Worm (Caenorhabditis elegans) whole organism, mixed stage, embryonic: ENCODE results near the gene F58F9.8.

Source experiments
- M03D4.4 ChIP-seq: sonication (generic microtip); optimal IDR thresholded peaks from 2 replicates; lab custom pipeline; 2017; ENCODE audit warnings: mild to moderate bottlenecking, missing genetic modification characterization, missing compliant biosample characterization
- blmp-1 ChIP-seq: fragments of 150-350 bp; optimal IDR thresholded peaks from 2 replicates; lab custom pipeline; 2014; ENCODE audit warnings: missing biosample characterization, missing genetic modification characterization
- ceh-39 ChIP-seq: fragments of 150-350 bp; optimal IDR thresholded peaks from 2 replicates; lab custom pipeline; 2014; ENCODE audit warnings: missing biosample characterization, missing genetic modification characterization
- ceh-83 ChIP-seq: fragments of 200-800 bp; sonication (Bioruptor generic); optimal IDR thresholded peaks from 2 replicates; lab custom pipeline; 2018; ENCODE audit warnings: mild to moderate bottlenecking, missing genetic modification characterization, missing compliant biosample characterization
- ces-1 ChIP-seq: fragments of 150-350 bp; optimal IDR thresholded peaks from 2 replicates; lab custom pipeline; 2014; ENCODE audit warnings: missing biosample characterization, missing genetic modification reagents, missing genetic modification characterization
- cnd-1 ChIP-seq: fragments of 200-800 bp; sonication (Bioruptor generic); optimal IDR thresholded peaks from 2 replicates; lab custom pipeline; 2018; ENCODE audit warnings: mild to moderate bottlenecking, missing genetic modification characterization, missing compliant biosample characterization
- drap-1 ChIP-seq: fragments of 200-800 bp; sonication (Bioruptor generic); optimal IDR thresholded peaks from 3 replicates; lab custom pipeline; 2018; ENCODE audit warnings: mild to moderate bottlenecking, missing genetic modification characterization, missing compliant biosample characterization
- elt-3 ChIP-seq: fragments of 150-350 bp; optimal IDR thresholded peaks from 2 replicates; lab custom pipeline; 2014; ENCODE audit warnings: missing biosample characterization, missing genetic modification characterization
- flh-1 ChIP-seq: fragments of 200-800 bp; sonication (Bioruptor generic); optimal IDR thresholded peaks from 2 replicates; lab custom pipeline; 2018; ENCODE audit warnings: mild to moderate bottlenecking, missing genetic modification characterization, moderate library complexity, missing compliant biosample characterization
- ham-2 ChIP-seq: fragments of 200-800 bp; sonication (Bioruptor generic); optimal IDR thresholded peaks from 2 replicates; lab custom pipeline; 2018; ENCODE audit warnings: mild to moderate bottlenecking, missing genetic modification characterization, missing compliant biosample characterization
- hlh-1 ChIP-seq: fragments of 150-350 bp; optimal IDR thresholded peaks from 2 replicates; lab custom pipeline; 2014; ENCODE audit warnings: missing biosample characterization, missing genetic modification reagents, missing genetic modification characterization
- lin-13 ChIP-seq: fragments of 150-350 bp; optimal IDR thresholded peaks from 2 replicates; lab custom pipeline; 2014; ENCODE audit warnings: missing biosample characterization, missing genetic modification characterization
- lin-32 ChIP-seq: fragments of 200-800 bp; sonication (Bioruptor generic); optimal IDR thresholded peaks from 2 replicates; lab custom pipeline; 2018; ENCODE audit warnings: mild to moderate bottlenecking, missing genetic modification characterization, missing compliant biosample characterization
- lsy-2 ChIP-seq: fragments of 150-350 bp; optimal IDR thresholded peaks from 2 replicates; lab custom pipeline; 2014; ENCODE audit warnings: missing biosample characterization, missing genetic modification characterization
- mep-1 ChIP-seq: fragments of 150-350 bp; optimal IDR thresholded peaks from 2 replicates; lab custom pipeline; 2017; ENCODE audit warnings: missing biosample characterization, missing genetic modification reagents, missing genetic modification characterization, inconsistent platforms
- mls-2 ChIP-seq: sonication (generic microtip); optimal IDR thresholded peaks from 2 replicates; lab custom pipeline; 2016; ENCODE audit warnings: mild to moderate bottlenecking, missing genetic modification characterization, moderate library complexity, missing compliant biosample characterization
- nhr-12 ChIP-seq: fragments of 150-350 bp; optimal IDR thresholded peaks from 2 replicates; lab custom pipeline; 2014; ENCODE audit warnings: missing biosample characterization, missing genetic modification characterization
- nhr-2 ChIP-seq: fragments of 150-350 bp; optimal IDR thresholded peaks from 2 replicates; lab custom pipeline; 2014; ENCODE audit warnings: missing biosample characterization, missing genetic modification characterization
- nhr-237 ChIP-seq: fragments of 150-350 bp; optimal IDR thresholded peaks from 2 replicates; lab custom pipeline; 2014; ENCODE audit warnings: missing biosample characterization, missing genetic modification characterization
- nhr-28 ChIP-seq: fragments of 150-350 bp; optimal IDR thresholded peaks from 2 replicates; lab custom pipeline; 2014; ENCODE audit warnings: missing biosample characterization, missing genetic modification characterization
- nhr-76 ChIP-seq: sonication (generic microtip); optimal IDR thresholded peaks from 2 replicates; lab custom pipeline; 2017; ENCODE audit warnings: missing biosample characterization, missing genetic modification characterization
- pha-4 ChIP-seq: fragments of 150-350 bp; optimal IDR thresholded peaks from 2 replicates; lab custom pipeline; 2018; ENCODE audit warnings: missing biosample characterization, missing genetic modification reagents, missing genetic modification characterization
- sem-2 ChIP-seq: fragments of 200-800 bp; sonication (Bioruptor generic); optimal IDR thresholded peaks from 2 replicates; lab custom pipeline; 2018; ENCODE audit warnings: mild to moderate bottlenecking, missing genetic modification characterization, missing compliant biosample characterization
- snpc-4 ChIP-seq: fragments of 150-350 bp; optimal IDR thresholded peaks from 2 replicates; lab custom pipeline; 2014; ENCODE audit warnings: missing biosample characterization, missing genetic modification characterization
- sptf-1 ChIP-seq: sonication (generic microtip); optimal IDR thresholded peaks from 2 replicates; lab custom pipeline; 2017; ENCODE audit warnings: mild to moderate bottlenecking, missing genetic modification characterization, moderate library complexity, missing compliant biosample characterization
- tbx-8 ChIP-seq: fragments of 200-800 bp; sonication (Bioruptor generic); optimal IDR thresholded peaks from 2 replicates; lab custom pipeline; 2018; ENCODE audit warnings: mild to moderate bottlenecking, missing genetic modification characterization, moderate library complexity, missing compliant biosample characterization
- unc-39 ChIP-seq: fragments of 150-350 bp; optimal IDR thresholded peaks from 2 replicates; lab custom pipeline; 2014; ENCODE audit warnings: missing biosample characterization, missing genetic modification characterization
- unc-62 ChIP-seq: fragments of 150-350 bp; optimal IDR thresholded peaks from 2 replicates; lab custom pipeline; 2014; ENCODE audit warnings: missing biosample characterization, missing genetic modification reagents, missing genetic modification characterization
- ztf-11 ChIP-seq: fragments of 150-350 bp; optimal IDR thresholded peaks from 2 replicates; lab custom pipeline; 2014; ENCODE audit warnings: missing biosample characterization, missing genetic modification characterization

F58F9.8 gene

DNA sequence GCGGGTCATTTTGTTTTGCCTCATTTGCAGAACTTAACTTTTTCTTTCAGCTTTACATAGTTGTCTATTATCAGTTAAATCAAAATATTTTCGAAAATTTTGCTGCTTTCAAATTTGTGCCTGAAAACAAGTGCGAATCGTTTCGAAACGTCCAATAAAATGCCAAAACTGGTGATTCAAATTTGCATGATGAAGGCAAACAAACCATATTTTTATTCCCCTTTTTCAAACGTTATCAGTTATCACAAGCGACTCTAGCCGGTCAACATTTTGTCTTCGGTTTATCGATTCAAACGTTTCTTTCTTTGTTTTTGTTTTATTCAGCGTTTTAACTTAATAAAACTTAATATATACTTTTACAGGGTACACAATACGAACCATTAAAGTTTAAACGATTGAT lies 27.4 kb upstream of the F58F9.8 start, which contains the start of the genes ugt-24 and C49A9.6:
ugt-24 (minus strand) TSS at position 147 of the 400 bp plus-strand sequence.
C49A9.6 (plus strand) TSS at position 363 of the 400 bp plus-strand sequence.
- TF ChIP-seq blmp-1 (no peak), ceh-39 (tag; lab: Kevin White, UChicago) (no peak), pha-4 (tag; lab: Kevin White, UChicago) (no peak), ceh-83 (no peak), ces-1 (GFP tag; lab: Kevin White, UChicago) (no peak), ztf-11 (tag; lab: Kevin White, UChicago) (no peak), lsy-2 (no peak), elt-3 (tag; lab: Kevin White, UChicago) (no peak), nhr-76 (no peak), flh-1 (GFP tag; lab: Kevin White, UChicago) (no peak), unc-62 (GFP tag; lab: Kevin White, UChicago) (no peak), ham-2 (no peak), sptf-1 (tag; lab: Kevin White, UChicago) (no peak), snpc-4 (no peak), drap-1 (no peak), nhr-237 (tag; lab: Kevin White, UChicago) (no peak), mls-2 (tag; lab: Kevin White, UChicago) (no peak)

DNA sequence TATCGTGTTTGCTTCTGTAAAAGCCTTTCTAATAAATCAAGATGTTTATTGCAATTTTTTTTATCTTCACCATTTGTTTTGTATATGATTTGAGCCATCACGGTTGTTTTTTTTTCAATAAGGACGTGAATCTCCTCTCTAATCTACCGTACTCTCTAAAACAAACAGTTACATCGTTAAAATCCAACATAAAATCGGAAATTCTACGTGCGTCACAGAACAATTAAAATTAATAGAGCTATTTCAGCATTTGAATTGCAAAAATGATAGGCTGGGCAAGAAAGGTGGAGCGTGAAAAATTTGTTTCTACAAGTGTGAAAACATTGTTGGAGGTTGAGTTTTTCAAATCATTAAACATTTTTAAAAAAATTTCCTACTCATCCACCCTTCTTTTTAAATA lies 24.6 kb upstream of the F58F9.8 start, which contains the start of gene C49A9.5:
C49A9.5 (plus strand) TSS at position 271 of the 400 bp plus-strand sequence.
- TF ChIP-seq nhr-12 (tag; lab: Kevin White, UChicago): no peak
- TF ChIP-seq elt-3 (tag; lab: Kevin White, UChicago): no peak
- TF ChIP-seq ces-1 (GFP tag; lab: Kevin White, UChicago): no peak
- TF ChIP-seq, all 35 proteins: peak for 0

DNA sequence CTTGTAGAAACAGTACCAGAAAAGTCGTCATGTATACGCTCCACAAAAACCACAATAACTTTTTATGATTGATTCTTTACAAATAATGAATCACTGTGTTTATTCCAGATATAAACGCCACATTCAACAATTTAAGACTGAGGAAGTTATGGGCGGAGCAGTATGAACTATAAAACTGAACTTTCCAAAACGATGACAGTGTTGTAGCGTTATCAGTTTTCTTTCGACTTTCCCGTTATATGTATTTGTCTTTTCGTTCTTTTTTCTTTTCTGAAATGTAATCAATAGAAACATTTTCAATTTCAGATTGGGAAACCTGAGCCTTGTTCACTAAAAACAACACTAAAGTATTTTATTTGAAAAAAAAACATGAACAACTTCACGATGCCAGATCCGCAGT lies 20.9 kb upstream of the F58F9.8 start, which contains the start of gene C49A9.9:
C49A9.9 (plus strand) TSS at position 307 of the 400 bp plus-strand sequence.
- TF ChIP-seq nhr-237 (tag; lab: Kevin White, UChicago): no peak
- no peak for TF ChIP-seq nhr-28 (tag; lab: Kevin White, UChicago)
- no peak for TF ChIP-seq flh-1 (GFP tag; lab: Kevin White, UChicago)
- TF ChIP-seq elt-3 (tag; lab: Kevin White, UChicago): no peak
- TF ChIP-seq unc-62 (GFP tag; lab: Kevin White, UChicago): no peak
- TF ChIP-seq sem-2 (GFP tag; lab: Kevin White, UChicago): no peak
- no peak for TF ChIP-seq blmp-1
- no peak for TF ChIP-seq ztf-11 (tag; lab: Kevin White, UChicago)
- no peak for TF ChIP-seq drap-1
- TF ChIP-seq hlh-1: no peak
- TF ChIP-seq nhr-76: no peak
- TF ChIP-seq nhr-2: no peak
- TF ChIP-seq ham-2: no peak
- TF ChIP-seq ceh-39 (tag; lab: Kevin White, UChicago): no peak

DNA sequence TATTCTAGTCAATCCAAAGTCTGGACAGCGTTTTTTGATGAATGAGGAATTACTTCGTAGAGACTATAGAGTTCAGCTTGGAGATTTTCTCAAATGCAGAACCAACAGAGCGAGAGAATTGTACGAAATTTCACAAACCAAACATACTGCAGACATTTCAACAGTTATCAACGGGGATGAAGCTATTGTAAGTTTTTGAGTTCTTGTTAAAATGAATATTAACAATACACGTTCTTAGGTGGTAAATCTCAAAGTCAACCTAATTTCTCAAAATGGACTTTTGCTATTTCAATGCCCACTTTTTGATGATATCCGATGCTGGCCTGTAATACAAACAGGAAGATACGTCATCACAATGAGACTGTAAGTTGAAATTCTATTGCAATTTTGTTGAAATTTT lies 20.5 kb upstream of the F58F9.8 start:
- TF ChIP-seq lin-13 (no peak), pha-4 (tag; lab: Kevin White, UChicago) (no peak), nhr-28 (tag; lab: Kevin White, UChicago) (no peak), unc-62 (GFP tag; lab: Kevin White, UChicago) (no peak), mep-1 (tag; lab: Kevin White, UChicago) (no peak), tbx-8 (no peak), nhr-76 (no peak), blmp-1 (no peak), drap-1 (no peak), M03D4.4 (tag; lab: Kevin White, UChicago) (no peak)

DNA sequence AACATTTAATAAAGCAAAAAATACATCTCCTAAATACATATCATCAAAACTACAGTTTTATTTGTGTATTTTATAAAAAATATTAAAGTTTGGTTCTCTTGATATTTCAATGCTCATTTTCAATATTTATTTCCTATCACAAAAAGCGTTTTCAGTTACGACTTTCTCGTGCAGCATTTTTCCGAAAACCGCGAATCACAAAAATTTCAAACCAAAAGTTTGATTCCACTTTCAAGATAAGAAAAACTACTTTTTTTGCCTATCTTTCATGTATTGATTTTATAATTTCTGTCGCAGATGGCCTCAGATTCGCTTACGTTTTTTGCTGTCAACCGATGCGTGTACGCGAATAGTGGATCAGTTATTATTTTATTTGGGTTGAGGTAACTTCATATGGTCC lies 18.5 kb upstream of the F58F9.8 start, which contains the start of gene C49A9.4:
C49A9.4 (plus strand) TSS at position 265 of the 400 bp plus-strand sequence.
- no peak for TF ChIP-seq unc-39 (tag; lab: Kevin White, UChicago)
- TF ChIP-seq hlh-1: no peak
- TF ChIP-seq ztf-11 (tag; lab: Kevin White, UChicago): no peak
- no peak for TF ChIP-seq snpc-4
- TF ChIP-seq lin-13: no peak
- TF ChIP-seq lsy-2: no peak
- no peak for TF ChIP-seq nhr-28 (tag; lab: Kevin White, UChicago)
- TF ChIP-seq sptf-1 (tag; lab: Kevin White, UChicago): no peak
- TF ChIP-seq nhr-2: no peak
- TF ChIP-seq, all 35 proteins: peak for 0

DNA sequence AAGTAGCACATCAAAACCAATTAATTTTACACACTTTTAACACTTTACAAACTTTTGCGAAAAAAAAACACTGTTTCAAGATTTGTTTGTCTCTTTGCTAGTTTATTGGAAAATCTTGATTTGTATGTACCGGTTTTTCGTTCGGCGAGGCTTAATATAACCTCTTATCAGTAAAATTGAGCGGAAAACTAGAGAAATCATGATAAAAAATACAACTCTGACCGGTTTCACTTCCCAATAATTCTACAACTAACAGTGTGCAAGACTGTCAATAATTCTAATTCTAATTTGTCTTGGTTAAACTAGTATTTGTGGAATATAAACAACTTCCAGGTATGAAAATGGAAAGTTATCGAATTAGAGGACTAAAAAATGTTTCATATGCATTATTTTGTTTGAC lies 16.1 kb upstream of the F58F9.8 start, which contains the start of gene C49A9.3:
C49A9.3 (plus strand) TSS at position 212 of the 400 bp plus-strand sequence.
- TF ChIP-seq elt-3 (tag; lab: Kevin White, UChicago) (no peak), lin-32 (GFP tag; lab: Kevin White, UChicago) (no peak), drap-1 (no peak), sptf-1 (tag; lab: Kevin White, UChicago) (no peak), cnd-1 (tag; lab: Kevin White, UChicago) (no peak), nhr-76 (no peak), pha-4 (tag; lab: Kevin White, UChicago) (no peak), ham-2 (no peak), ces-1 (GFP tag; lab: Kevin White, UChicago) (no peak), sem-2 (GFP tag; lab: Kevin White, UChicago) (no peak), blmp-1 (no peak), ceh-39 (tag; lab: Kevin White, UChicago) (no peak), hlh-1 (no peak), mep-1 (tag; lab: Kevin White, UChicago) (no peak), flh-1 (GFP tag; lab: Kevin White, UChicago) (no peak)
